Fruit fly (Drosophila melanogaster): ENCODE results near the gene Prim1.

Gene Prim1

dm6 chr3L:8383968-8384367, 43.9 kb downstream of the Prim1 start:
- TF ChIP-seq pdm3 (GFP tag; optimal IDR thresholded peaks at IDR 0.05) (peak; percentile 23), CG11902 (GFP tag; optimal IDR thresholded peaks at IDR 0.05) (no peak), fd85E (GFP tag; optimal IDR thresholded peaks at IDR 0.05) (no peak), CG1621 (tag; optimal IDR thresholded peaks at IDR 0.05) (no peak), Ets96B (tag; optimal IDR thresholded peaks at IDR 0.05) (no peak), CG8319 (GFP tag; optimal IDR thresholded peaks at IDR 0.05) (no peak), topi (GFP tag; optimal IDR thresholded peaks at IDR 0.05) (no peak), CG6792 (GFP tag; optimal IDR thresholded peaks at IDR 0.05) (no peak), Met (GFP tag; optimal IDR thresholded peaks at IDR 0.05) (no peak), Sox15 (GFP tag; optimal IDR thresholded peaks at IDR 0.05) (no peak), Sox102F (GFP tag; optimal IDR thresholded peaks at IDR 0.05) (no peak), Hr4 (GFP tag; optimal IDR thresholded peaks at IDR 0.05) (peak; percentile 69), CG6276 (GFP tag; optimal IDR thresholded peaks at IDR 0.05) (peak; percentile 21), CG10669 (GFP tag; optimal IDR thresholded peaks at IDR 0.05) (no peak), CG4318 (GFP tag; optimal IDR thresholded peaks at IDR 0.05) (peak; percentile 59), CG15336 (GFP tag; IDR thresholded peaks at IDR 0.05) (peak; percentile 73), CG34406 (GFP tag; optimal IDR thresholded peaks at IDR 0.05) (no peak), CG8119 (GFP tag; IDR thresholded peaks at IDR 0.05) (peak; percentile 60), CG32006 (GFP tag; optimal IDR thresholded peaks at IDR 0.05) (peak; percentile 84), CG6163 (GFP tag; IDR thresholded peaks at IDR 0.05) (no peak), CG9139 (GFP tag; optimal IDR thresholded peaks at IDR 0.05) (no peak), achi (GFP tag; optimal IDR thresholded peaks at IDR 0.05) (peak; percentile 27), CG7368 (GFP tag; optimal IDR thresholded peaks at IDR 0.05) (no peak), ss (GFP tag; optimal IDR thresholded peaks at IDR 0.05) (peak in 1 of 2 experiments; percentile 38), CG8632 (GFP tag; optimal IDR thresholded peaks at IDR 0.05) (no peak), dac (GFP tag; optimal IDR thresholded peaks at IDR 0.05) (peak; percentile 51), Eip78C (GFP tag) (peak; percentile 59), esn (GFP tag; optimal IDR thresholded peaks at IDR 0.05) (no peak), Blimp-1 (GFP tag; optimal IDR thresholded peaks at IDR 0.05) (no peak), net (GFP tag; optimal IDR thresholded peaks at IDR 0.05) (peak; percentile 24), OdsH (GFP tag; optimal IDR thresholded peaks at IDR 0.05) (peak; percentile 27), eg (GFP tag; IDR thresholded peaks at IDR 0.05) (peak; percentile 50; the same call in 2 of the 3 replicates), CG6808 (GFP tag; optimal IDR thresholded peaks at IDR 0.05) (no peak), vri (GFP tag; optimal IDR thresholded peaks at IDR 0.05) (no peak), salr (GFP tag; optimal IDR thresholded peaks at IDR 0.05) (peak in 1 of 2 experiments; percentile 59), acj6 (GFP tag; optimal IDR thresholded peaks at IDR 0.05) (no peak)

DNA sequence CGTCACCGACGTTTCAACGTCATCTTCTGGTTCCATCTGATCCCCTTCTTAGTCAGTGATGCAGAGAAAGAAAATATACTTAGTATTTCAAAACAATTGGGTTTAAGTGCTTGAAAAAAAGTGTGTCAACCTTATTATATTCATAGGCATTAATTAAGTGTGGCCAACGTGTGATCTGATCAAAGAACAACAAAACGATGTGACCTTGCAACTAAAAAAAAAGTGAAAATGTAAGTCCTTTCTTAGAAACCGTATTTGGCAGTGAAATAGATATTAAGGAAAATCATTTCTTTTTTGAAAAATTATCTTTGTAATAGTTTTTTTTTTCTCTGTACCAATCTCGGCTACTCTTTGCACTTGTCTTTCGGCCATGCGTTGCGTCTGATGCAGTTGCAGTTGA, 44.9 kb downstream of the Prim1 start:
- TF ChIP-seq Sox14 (GFP tag; optimal IDR thresholded peaks at IDR 0.05) (peak; percentile 86), dsx (GFP tag; optimal IDR thresholded peaks at IDR 0.05; ENCODE audit: poor library complexity, severe bottlenecking) (peak; percentile 70), CG6808 (GFP tag; optimal IDR thresholded peaks at IDR 0.05) (peak; percentile 85), fd85E (GFP tag; optimal IDR thresholded peaks at IDR 0.05) (peak; percentile 57), vri (GFP tag; optimal IDR thresholded peaks at IDR 0.05) (peak; percentile 20), CG32006 (GFP tag; optimal IDR thresholded peaks at IDR 0.05) (peak; percentile 94), Eip78C (GFP tag) (peak; percentile 97), Ets96B (tag; optimal IDR thresholded peaks at IDR 0.05) (peak; percentile 68), esn (GFP tag; optimal IDR thresholded peaks at IDR 0.05) (peak; percentile 82), CG34406 (GFP tag; optimal IDR thresholded peaks at IDR 0.05) (peak; percentile 83), net (GFP tag; optimal IDR thresholded peaks at IDR 0.05) (peak; percentile 87), Ets21C (GFP tag; optimal IDR thresholded peaks at IDR 0.05) (peak; percentile 47), fkh (GFP tag; optimal IDR thresholded peaks at IDR 0.05) (no peak), ss (GFP tag; optimal IDR thresholded peaks at IDR 0.05) (peak in 1 of 2 experiments; percentile 83), Smox (GFP tag; optimal IDR thresholded peaks at IDR 0.05) (peak; percentile 68), fd59A (GFP tag; optimal IDR thresholded peaks at IDR 0.05) (peak; percentile 78), Sox15 (GFP tag; optimal IDR thresholded peaks at IDR 0.05) (peak; percentile 78), cyc (GFP tag; optimal IDR thresholded peaks at IDR 0.05) (peak; percentile 70), CG11294 (GFP tag; IDR thresholded peaks at IDR 0.05) (peak; percentile 16; the same call in 1 of the 2 replicates), CG11902 (GFP tag; optimal IDR thresholded peaks at IDR 0.05) (peak; percentile 81), CG31627 (GFP tag; optimal IDR thresholded peaks at IDR 0.05) (peak; percentile 68), CG3032 (tag; optimal IDR thresholded peaks at IDR 0.05) (peak; percentile 79), OdsH (GFP tag; optimal IDR thresholded peaks at IDR 0.05) (peak; percentile 86), CG10669 (GFP tag; optimal IDR thresholded peaks at IDR 0.05) (peak; percentile 84), svp (GFP tag) (peak; percentile 89), CG7368 (GFP tag; optimal IDR thresholded peaks at IDR 0.05) (peak; percentile 78), dac (GFP tag; optimal IDR thresholded peaks at IDR 0.05) (peak; percentile 54), CG11762 (GFP tag; optimal IDR thresholded peaks at IDR 0.05; ENCODE audit: insufficient read depth) (peak; percentile 85), eg (GFP tag; IDR thresholded peaks at IDR 0.05) (peak; percentile 60), CG6276 (GFP tag; optimal IDR thresholded peaks at IDR 0.05) (peak; percentile 77)

Measured in whole organism, prepupa.